Fruit fly (Drosophila melanogaster): Measurements from ENCODE around the gene ome.

Gene ome

DNA sequence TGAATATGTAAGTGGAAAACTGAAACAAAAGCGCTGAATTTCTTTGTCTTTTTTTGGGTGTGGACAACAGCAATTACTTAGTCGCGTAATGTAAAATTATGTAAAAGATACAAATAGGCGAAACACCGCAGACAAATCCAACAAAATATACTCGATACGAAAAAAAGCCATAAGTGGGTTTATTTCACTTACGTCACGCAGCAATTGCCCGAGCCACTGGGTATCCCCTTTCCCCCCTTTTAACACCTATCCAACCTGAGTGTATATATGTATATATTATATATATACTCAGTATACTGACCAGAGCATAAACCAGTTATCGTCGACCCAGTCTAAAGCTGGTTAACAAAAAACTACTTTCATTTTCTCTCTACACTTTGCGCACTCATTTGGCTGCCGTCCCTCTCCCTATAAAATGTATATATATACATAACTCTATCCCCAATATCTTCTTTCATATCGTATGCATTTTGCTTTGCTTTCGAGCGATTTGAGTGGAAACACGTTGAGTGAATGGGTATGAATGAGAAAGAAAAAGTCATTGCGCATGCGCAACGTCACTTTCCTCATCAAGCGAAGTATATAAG, 70.6 kb downstream of the ome start:
- TF ChIP-seq CG8478 (optimal IDR thresholded peaks at IDR 0.05) = no peak
- no peak for TF ChIP-seq pan (optimal IDR thresholded peaks at IDR 0.05)

DNA sequence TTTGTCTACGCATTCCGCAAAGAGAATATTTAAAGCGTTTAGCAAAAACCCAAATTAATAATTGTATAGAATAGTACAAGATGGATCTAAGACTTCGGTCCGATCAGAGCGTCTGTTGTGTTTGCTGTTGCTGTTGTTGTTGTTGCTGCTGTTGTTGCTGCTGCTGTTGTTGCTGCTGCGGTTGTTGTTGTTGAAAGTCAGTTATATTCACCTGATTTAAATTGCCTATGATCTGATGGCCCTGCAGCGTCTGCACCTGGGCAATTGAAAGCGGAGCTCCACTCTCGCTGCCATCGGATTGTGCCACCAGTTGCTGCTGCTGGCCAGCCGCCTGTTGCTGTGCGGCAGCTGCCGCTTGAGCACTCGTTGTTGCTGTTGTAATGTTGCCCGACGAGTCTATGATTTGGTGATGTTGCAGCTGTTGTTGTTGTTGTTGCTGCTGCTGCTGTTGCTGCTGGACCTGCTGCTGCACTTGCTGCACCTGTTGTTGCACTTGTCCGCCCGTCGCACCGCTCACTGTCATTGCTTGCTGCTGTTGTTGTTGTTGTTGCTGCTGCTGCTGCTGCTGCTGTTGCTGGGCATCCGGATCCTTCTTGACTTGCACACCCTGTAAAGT, 78.5 kb downstream of the ome start:
- TF ChIP-seq pan (optimal IDR thresholded peaks at IDR 0.05) (no peak), psq (optimal IDR thresholded peaks at IDR 0.05) (no peak), usp (GFP tag; optimal IDR thresholded peaks at IDR 0.05) (no peak), Dll (optimal IDR thresholded peaks at IDR 0.05) (no peak), CG8478 (optimal IDR thresholded peaks at IDR 0.05) (no peak), EcR (GFP tag; optimal IDR thresholded peaks at IDR 0.05) (no peak)

DNA sequence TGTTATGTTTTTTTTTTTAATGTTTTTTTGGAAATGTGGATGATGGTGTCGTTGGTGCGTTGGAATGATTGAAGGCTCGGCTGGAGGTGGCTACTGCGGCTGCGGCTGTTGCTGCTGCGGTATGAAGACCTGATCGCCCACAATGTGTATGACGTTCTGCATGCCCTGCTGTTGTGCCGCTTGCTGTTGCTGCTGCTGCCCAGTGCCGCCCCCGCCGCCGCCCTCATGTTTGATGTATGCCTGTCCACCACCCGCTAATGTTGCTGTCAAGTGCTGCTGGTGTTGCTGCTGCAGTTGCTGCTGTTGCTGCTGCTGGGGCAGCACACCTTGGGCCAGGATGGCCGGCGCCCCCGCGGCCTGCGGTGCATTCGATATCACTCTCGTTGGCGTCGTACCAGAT, 80.2 kb downstream of the ome start:
- TF ChIP-seq psq (optimal IDR thresholded peaks at IDR 0.05) = no peak
- TF ChIP-seq pan (optimal IDR thresholded peaks at IDR 0.05) = no peak
- no peak for TF ChIP-seq usp (GFP tag; optimal IDR thresholded peaks at IDR 0.05)
- no peak for TF ChIP-seq EcR (GFP tag; optimal IDR thresholded peaks at IDR 0.05)

DNA sequence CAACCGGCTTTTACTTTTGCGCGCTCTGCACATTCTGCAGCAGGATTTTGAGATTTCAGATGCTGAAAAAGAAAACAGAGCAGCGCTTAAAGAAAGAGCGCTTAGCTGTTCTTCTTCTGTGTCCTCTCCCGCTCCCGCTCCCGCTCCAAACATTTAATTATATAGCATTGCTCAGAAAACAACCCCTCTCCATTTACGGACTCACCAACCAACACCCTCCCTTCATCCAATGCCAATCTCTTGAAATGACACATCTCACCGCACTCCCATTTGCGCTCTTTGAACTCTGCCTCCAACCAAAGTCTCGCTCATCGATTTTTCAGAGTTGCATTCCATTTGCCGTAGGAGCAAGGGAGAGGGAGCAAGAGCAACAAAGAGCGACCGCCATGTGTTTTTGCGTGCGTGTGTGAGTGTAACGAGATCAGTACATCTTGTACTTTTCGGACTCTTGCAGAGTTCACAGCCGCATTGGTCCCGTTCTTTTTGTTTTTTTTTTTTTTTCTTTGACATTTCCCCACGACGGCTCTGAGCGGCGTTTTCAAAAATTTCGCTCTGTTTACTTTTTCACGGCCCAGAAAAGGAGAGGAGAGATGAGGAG, 82.5 kb downstream of the ome start:
- TF ChIP-seq Dll (optimal IDR thresholded peaks at IDR 0.05) (peak; percentile 99), usp (GFP tag; optimal IDR thresholded peaks at IDR 0.05) (no peak)

DNA sequence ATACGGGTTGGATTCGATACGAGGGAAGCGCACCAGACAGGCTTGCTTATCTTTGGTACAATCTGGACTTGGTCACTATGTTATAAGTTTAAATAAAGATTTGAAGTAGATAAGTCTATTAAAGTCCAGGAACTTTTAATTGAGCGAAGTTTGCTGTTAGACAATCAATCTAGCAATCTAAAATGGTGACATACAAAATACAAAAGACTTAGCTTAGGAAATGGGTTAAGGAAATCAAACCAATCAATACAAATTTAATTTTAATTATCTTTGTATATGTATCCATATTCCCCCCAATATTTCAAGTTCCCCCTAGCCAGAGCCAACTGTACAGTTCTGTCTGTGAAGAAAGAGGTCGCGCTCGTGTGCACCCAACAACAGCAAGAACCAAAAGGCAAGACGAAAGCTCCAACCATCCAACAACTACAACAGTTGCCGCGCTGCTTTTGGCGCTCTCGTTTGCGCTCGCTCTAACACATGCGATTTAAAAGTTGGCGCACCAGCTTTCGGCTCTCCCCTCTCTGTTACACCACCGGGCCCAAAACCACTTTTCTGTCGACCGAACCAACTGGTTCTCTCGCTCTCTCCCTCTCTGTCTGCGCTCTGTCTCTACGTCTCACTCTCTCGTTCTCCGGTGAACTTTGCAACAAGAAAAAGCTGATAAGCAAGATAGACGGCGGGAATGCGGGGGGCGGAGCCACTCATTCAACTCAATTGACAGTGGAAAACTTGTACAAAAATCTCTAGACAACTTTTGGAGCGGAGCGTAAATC, 83.5 kb downstream of the ome start:
- no peak for TF ChIP-seq pan (optimal IDR thresholded peaks at IDR 0.05)
- peak; percentile 90 for TF ChIP-seq CG8478 (optimal IDR thresholded peaks at IDR 0.05)
- TF ChIP-seq EcR (GFP tag; optimal IDR thresholded peaks at IDR 0.05) = no peak
- TF ChIP-seq Dll (optimal IDR thresholded peaks at IDR 0.05) = peak; percentile 95

DNA sequence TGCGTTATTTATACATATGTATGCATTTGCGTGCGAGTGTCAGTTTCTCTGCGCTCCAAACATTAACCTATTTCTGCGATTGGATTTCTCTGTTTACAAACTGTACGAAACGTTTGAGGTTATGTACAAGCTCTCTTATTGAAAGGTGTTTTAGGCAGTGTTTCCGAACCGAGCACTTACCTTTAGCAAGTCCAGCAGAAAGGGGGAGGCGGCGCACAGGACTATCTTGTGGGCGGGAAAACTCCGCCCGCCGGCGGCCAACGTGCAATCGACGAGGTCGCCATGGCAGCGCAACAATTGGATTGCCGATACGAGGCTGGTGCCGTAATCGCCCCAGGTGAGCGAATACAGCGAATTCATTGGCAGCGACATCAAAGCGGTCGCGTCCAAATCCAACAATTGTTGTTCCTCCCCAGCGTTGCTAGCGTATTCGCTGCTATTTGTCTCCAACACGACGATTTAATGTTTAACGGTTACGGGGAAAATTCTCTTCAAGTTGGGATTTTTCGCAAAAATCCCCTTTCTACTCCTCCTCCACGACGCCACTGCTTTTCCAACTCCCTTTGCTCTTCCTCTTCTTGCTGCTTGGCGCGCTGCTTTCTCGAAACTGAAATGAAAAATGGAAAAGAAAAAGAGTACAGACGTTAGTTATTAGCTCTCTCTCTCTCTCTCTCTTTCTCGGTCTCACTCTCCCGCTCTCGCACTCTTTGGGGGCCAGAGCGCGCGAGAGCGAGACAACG, 84.3 kb downstream of the ome start:
- TF ChIP-seq CG8478 (optimal IDR thresholded peaks at IDR 0.05) (no peak), EcR (GFP tag; optimal IDR thresholded peaks at IDR 0.05) (no peak), Dll (optimal IDR thresholded peaks at IDR 0.05) (no peak), psq (optimal IDR thresholded peaks at IDR 0.05) (no peak), usp (GFP tag; optimal IDR thresholded peaks at IDR 0.05) (no peak), pan (optimal IDR thresholded peaks at IDR 0.05) (no peak)

DNA sequence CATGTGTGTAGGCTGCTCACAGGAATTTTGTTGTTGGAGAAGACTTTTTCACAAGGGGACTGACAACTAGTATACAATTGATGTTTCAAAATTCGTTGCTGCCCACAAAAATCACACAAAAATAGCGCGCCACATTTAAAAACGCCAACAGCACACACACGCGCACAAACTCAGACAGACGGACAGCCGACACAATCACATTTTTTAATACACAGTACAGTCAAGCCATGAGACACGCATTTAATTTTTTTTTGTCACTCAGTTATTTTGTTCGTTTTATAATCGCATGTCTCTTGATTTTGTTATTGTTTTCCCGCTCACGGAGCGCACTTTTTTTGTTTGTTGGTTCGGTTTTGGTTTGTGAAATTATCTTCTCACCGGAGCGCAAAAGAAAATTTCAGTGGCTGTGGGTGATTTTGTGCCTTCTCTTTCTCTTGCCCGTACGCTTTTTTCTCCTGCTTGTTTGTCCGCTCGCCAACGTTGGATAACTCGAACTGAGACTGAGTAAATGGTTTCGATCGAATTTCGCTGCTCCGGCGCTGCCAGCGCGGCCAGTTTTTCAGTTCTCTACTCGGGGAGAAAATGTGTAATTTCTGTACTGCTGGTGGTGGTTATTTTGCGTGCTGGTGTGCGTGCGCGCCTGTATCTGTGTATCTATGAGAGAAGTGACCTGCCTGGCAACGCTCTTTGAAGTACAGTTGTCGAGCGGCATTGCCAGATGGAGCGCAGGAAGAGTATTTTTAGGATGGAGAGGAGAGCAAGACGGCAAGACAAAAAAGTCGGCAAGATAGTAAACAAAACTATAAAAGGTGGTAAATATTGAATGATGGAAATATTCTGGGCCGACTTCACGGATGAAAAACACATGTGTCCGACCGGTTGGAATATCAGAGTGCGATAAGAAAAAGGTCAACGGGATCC, 85.1 kb downstream of the ome start, which contains the start of gene CG42507:
TSS of gene CG42507 (minus strand) at position 499 of the 921 bp plus-strand sequence.
- TF ChIP-seq EcR (GFP tag; optimal IDR thresholded peaks at IDR 0.05) (no peak), Dll (optimal IDR thresholded peaks at IDR 0.05) (peak; percentile 95)

DNA sequence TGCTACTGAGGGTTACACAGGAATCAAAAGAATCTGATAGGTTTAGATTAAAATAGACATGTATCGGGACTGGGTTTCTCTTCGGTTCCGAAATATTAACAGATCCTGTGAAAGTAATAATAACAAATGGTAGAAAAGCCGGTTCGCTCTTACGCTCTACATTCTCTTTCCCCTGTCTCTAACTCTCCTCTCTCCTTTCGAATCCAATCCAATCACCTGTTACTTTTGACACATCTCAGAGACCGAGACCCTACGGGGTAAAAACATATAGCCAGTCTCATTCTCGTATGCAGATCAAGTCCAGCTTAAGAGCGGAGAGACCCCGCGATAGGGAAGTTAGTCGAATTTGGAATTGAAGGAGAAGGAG, 86.1 kb downstream of the ome start:
- TF ChIP-seq EcR (GFP tag; optimal IDR thresholded peaks at IDR 0.05) = no peak
- no peak for TF ChIP-seq psq (optimal IDR thresholded peaks at IDR 0.05)
- TF ChIP-seq usp (GFP tag; optimal IDR thresholded peaks at IDR 0.05) = no peak
- TF ChIP-seq pan (optimal IDR thresholded peaks at IDR 0.05) = no peak
- TF ChIP-seq Dll (optimal IDR thresholded peaks at IDR 0.05) = no peak
- no peak for TF ChIP-seq CG8478 (optimal IDR thresholded peaks at IDR 0.05)

DNA sequence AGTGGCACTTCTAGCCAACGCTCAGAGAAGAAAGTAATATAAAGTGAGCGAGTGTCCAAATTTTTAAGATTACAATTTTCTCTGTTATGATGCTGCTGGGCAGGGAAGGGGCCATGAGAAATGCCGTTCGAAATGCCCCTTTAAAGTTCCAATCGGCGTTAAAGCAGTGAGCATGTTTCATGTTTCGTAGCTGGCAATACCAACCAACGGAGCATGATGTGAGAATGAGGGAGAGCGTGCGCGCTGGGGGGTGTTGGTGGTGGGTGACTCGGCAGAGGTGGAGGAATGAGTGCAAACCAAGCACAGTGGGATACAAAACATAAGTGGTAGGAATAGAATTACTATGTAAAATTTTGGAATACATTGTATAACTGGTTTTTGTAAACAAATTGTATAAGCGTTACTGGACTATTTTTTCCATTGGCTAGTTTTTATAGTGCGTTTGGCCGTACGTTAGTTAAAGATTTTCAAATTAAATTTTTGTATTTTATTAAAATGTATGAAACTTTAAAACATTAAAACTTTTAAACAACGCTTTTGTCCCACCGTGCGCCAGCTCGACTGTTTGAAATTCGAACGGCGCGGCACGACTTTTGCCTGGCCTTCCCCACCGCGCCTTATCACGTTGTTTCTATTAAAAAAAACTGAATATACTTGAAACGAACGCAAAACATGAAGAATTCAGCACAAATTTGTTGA, 86.6 kb downstream of the ome start:
- TF ChIP-seq psq (optimal IDR thresholded peaks at IDR 0.05) (no peak), Dll (optimal IDR thresholded peaks at IDR 0.05) (peak; percentile 19)

DNA sequence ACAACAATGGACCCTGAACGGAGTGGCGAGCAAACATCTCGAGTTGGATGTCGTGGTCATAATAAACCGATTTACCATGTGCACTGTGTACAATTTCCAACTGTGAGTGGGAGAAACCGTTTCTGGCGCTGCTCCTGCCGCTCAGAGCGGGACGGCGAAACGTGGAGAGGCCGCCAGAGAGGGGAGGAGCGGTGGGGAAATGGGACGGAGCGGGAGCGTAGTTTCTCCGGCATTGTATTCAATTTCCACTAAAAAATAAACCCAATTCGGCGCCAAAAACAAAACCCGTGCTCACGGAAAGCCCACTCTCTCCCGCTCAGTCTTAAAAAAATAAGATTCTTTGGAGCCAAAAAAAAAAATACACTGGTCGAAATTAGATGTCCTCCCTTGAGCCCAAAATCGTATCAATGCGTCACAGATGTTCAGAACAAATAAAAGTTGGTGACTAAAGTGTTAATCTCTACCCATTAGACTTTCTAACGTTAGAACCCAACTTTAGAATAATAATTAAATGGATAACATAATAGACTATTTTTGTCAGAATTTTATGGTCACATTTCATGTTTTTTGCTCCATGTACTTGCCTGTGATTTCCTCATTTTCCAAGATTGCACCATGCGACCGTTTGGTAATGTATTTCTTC, 87.5 kb downstream of the ome start:
- TF ChIP-seq CG8478 (optimal IDR thresholded peaks at IDR 0.05) (no peak), usp (GFP tag; optimal IDR thresholded peaks at IDR 0.05) (no peak), pan (optimal IDR thresholded peaks at IDR 0.05) (no peak), Dll (optimal IDR thresholded peaks at IDR 0.05) (no peak), psq (optimal IDR thresholded peaks at IDR 0.05) (no peak), EcR (GFP tag; optimal IDR thresholded peaks at IDR 0.05) (no peak)

DNA sequence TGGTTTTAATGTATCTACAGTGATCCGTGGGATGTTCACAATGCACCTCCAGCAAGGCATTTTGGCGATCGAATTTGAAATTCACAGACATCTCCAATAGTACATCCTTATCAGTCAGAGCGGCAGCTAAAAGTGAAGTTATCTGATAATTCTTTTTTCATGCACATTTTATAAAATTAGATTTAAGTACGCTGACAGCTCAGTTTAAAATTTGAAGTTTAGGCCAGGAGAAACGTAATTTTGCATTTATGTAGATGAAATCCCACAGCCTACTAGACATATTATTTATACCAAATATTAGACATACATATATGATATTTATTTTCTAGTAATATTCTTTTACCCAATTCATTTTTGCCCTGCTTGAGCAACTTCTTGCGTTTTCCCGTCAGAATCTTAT, 88.3 kb downstream of the ome start, which contains the start of gene Trl:
TSS of gene Trl (minus strand) at position 101 of the 400 bp plus-strand sequence.
- no peak for TF ChIP-seq usp (GFP tag; optimal IDR thresholded peaks at IDR 0.05)
- TF ChIP-seq EcR (GFP tag; optimal IDR thresholded peaks at IDR 0.05) = no peak
- TF ChIP-seq CG8478 (optimal IDR thresholded peaks at IDR 0.05) = no peak
- no peak for TF ChIP-seq psq (optimal IDR thresholded peaks at IDR 0.05)
- TF ChIP-seq pan (optimal IDR thresholded peaks at IDR 0.05) = no peak
